Worm (Caenorhabditis elegans): Measurements from ENCODE around the gene fat-3.
"Not testable (repeated sequence)": the region's sequence is repeated elsewhere in the genome, so short reads cannot be mapped to it uniquely, and the experiment has no call there.

ce11 chrIV:9767054-9767453, 35.8 kb upstream of the fat-3 start, which contains the start of gene msp-79:
- not testable (repeated sequence) for TF ChIP-seq unc-98 (GFP tag; IDR thresholded peaks at IDR 0.05); elt-3 (tag; optimal IDR thresholded peaks at IDR 0.05); blmp-1 (tag; optimal IDR thresholded peaks at IDR 0.05); nhr-12 (tag; optimal IDR thresholded peaks at IDR 0.05); dpl-1 (GFP tag; optimal IDR thresholded peaks at IDR 0.05); unc-86 (tag; optimal IDR thresholded peaks at IDR 0.05); pax-3 (tag; optimal IDR thresholded peaks at IDR 0.05); egl-27 (tag; optimal IDR thresholded peaks at IDR 0.05); zag-1 (tag; optimal IDR thresholded peaks at IDR 0.05)
